Fruit fly (Drosophila melanogaster) whole organism, embryonic: ENCODE results near the gene CG14286.

Experiments
- Aef1 ChIP-seq: fragments of 200-800 bp; sonication (Bioruptor generic); IDR thresholded peaks from 3 replicates; pipeline ENCODE4 v1.3.6; 2022; ENCODE audit warnings: missing biosample characterization, missing genetic modification characterization
- Blimp-1 ChIP-seq: fragments of 200-800 bp; sonication (Bioruptor generic); optimal IDR thresholded peaks from 3 replicates; lab custom pipeline; 2018; ENCODE audit warnings: missing biosample characterization, missing genetic modification characterization, mild to moderate bottlenecking, moderate library complexity, missing genetic modification reagents
- CG11093 ChIP-seq: fragments of 200-800 bp; sonication (Bioruptor generic); IDR thresholded peaks from 3 replicates; pipeline ENCODE4 v1.3.6; 2022; ENCODE audit warnings: missing biosample characterization, missing genetic modification characterization
- CG12219 ChIP-seq: fragments of 200-800 bp; sonication (Bioruptor generic); optimal IDR thresholded peaks from 3 replicates; lab custom pipeline; 2018; ENCODE audit warnings: missing biosample characterization, mild to moderate bottlenecking, missing genetic modification characterization
- CG14667 ChIP-seq: fragments of 200-800 bp; sonication (Bioruptor generic); IDR thresholded peaks from 2 replicates; pipeline ENCODE4 v1.3.6; 2022; ENCODE audit warnings: missing biosample characterization, missing genetic modification characterization
- CG16779 ChIP-seq: fragments of 200-800 bp; sonication (Bioruptor generic); IDR thresholded peaks from 2 replicates; pipeline ENCODE4 v1.3.6; 2022; ENCODE audit warnings: missing biosample characterization, missing genetic modification characterization
- CG17912 ChIP-seq: fragments of 200-800 bp; sonication (Bioruptor generic); optimal IDR thresholded peaks from 2 replicates; lab custom pipeline; 2018; ENCODE audit warnings: missing biosample characterization, mild to moderate bottlenecking, missing genetic modification characterization
- CG18011 ChIP-seq: fragments of 200-800 bp; sonication (Bioruptor generic); optimal IDR thresholded peaks from 2 replicates; lab custom pipeline; 2017; ENCODE audit warnings: missing biosample characterization, missing genetic modification characterization, mild to moderate bottlenecking, moderate library complexity, missing genotype
- CG4617 ChIP-seq: fragments of 200-800 bp; sonication (Bioruptor generic); optimal IDR thresholded peaks from 3 replicates; lab custom pipeline; 2016; ENCODE audit warnings: missing biosample characterization, missing genetic modification characterization, borderline replicate concordance
- CG6654 ChIP-seq: fragments of 200-800 bp; sonication (Bioruptor generic); optimal IDR thresholded peaks from 2 replicates; lab custom pipeline; 2017; ENCODE audit warnings: missing biosample characterization, mild to moderate bottlenecking, missing genetic modification characterization
- CG6683 ChIP-seq: fragments of 200-800 bp; sonication (Bioruptor generic); optimal IDR thresholded peaks from 2 replicates; lab custom pipeline; 2017; ENCODE audit warnings: missing biosample characterization, mild to moderate bottlenecking, missing genetic modification characterization, missing genetic modification reagents
- CG6813 ChIP-seq: fragments of 200-800 bp; sonication (Bioruptor generic); optimal IDR thresholded peaks from 2 replicates; lab custom pipeline; 2017; ENCODE audit warnings: missing biosample characterization, missing genetic modification characterization, mild to moderate bottlenecking, moderate library complexity, missing genetic modification reagents
- CG8281 ChIP-seq: fragments of 200-800 bp; sonication (Bioruptor generic); optimal IDR thresholded peaks from 2 replicates; lab custom pipeline; 2018; ENCODE audit warnings: missing biosample characterization, mild to moderate bottlenecking, missing genetic modification characterization, moderate library complexity
- CG9932 ChIP-seq: fragments of 200-800 bp; sonication (Bioruptor generic); IDR thresholded peaks from 2 replicates; pipeline ENCODE4 v1.3.6; 2022; ENCODE audit warnings: missing biosample characterization, missing genetic modification characterization
- Dbx ChIP-seq: fragments of 200-800 bp; sonication (Bioruptor generic); IDR thresholded peaks from 3 replicates; pipeline ENCODE4 v1.3.6; 2022; ENCODE audit warnings: missing biosample characterization, missing genetic modification characterization
- HLH4C ChIP-seq: fragments of 200-800 bp; sonication (Bioruptor generic); IDR thresholded peaks from 3 replicates; pipeline ENCODE4 v1.3.6; 2022; ENCODE audit warnings: missing biosample characterization, missing genetic modification characterization; ENCODE audit not compliant: partially characterized antibody
- Meics ChIP-seq: fragments of 200-800 bp; sonication (Bioruptor generic); optimal IDR thresholded peaks from 2 replicates; lab custom pipeline; 2017; ENCODE audit warnings: missing biosample characterization, mild to moderate bottlenecking, missing genetic modification characterization
- NFAT ChIP-seq: fragments of 200-800 bp; sonication (Bioruptor generic); IDR thresholded peaks from 2 replicates; pipeline ENCODE4 v1.3.6; 2022; ENCODE audit warnings: missing biosample characterization, missing genetic modification characterization
- Scr ChIP-seq: fragments of 200-800 bp; sonication (Bioruptor generic); IDR thresholded peaks from 2 replicates; pipeline ENCODE4 v1.3.6; 2022; ENCODE audit warnings: missing biosample characterization, missing genetic modification characterization; ENCODE audit not compliant: partially characterized antibody
- Six4 ChIP-seq: fragments of 200-800 bp; sonication (Bioruptor generic); optimal IDR thresholded peaks from 2 replicates; lab custom pipeline; 2016; ENCODE audit warnings: missing biosample characterization, missing genetic modification characterization
- Sry-β ChIP-seq: fragments of 200-800 bp; sonication (Bioruptor generic); optimal IDR thresholded peaks from 2 replicates; lab custom pipeline; 2018; ENCODE audit warnings: missing biosample characterization, mild to moderate bottlenecking, missing genetic modification characterization, moderate library complexity
- Stat92E ChIP-seq, 3 experiments: fragments of >200 bp in 2 of 3; fragments of 200-800 bp in 1 of 3; sonication (Bioruptor generic) in 1 of 3; optimal IDR thresholded peaks; 2 replicates each; lab custom pipeline; 2017 to 2019; ENCODE audit warnings: missing biosample characterization in 3 of 3, missing genetic modification characterization in 3 of 3, mild to moderate bottlenecking in 1 of 3, moderate library complexity in 1 of 3
- cas ChIP-seq: fragments of 200-800 bp; sonication (Bioruptor generic); IDR thresholded peaks from 2 replicates; pipeline ENCODE4 v1.3.6; 2022; ENCODE audit warnings: missing biosample characterization, missing genetic modification characterization
- chn ChIP-seq: fragments of 200-800 bp; sonication (Bioruptor generic); optimal IDR thresholded peaks from 2 replicates; lab custom pipeline; 2016; ENCODE audit warnings: missing biosample characterization, missing genetic modification characterization
- ci ChIP-seq: fragments of 200-800 bp; sonication (Bioruptor generic); IDR thresholded peaks from 3 replicates; pipeline ENCODE4 v1.3.6; 2022; ENCODE audit warnings: missing biosample characterization, missing genetic modification characterization
- corto ChIP-seq: fragments of 200-800 bp; sonication (Bioruptor generic); optimal IDR thresholded peaks from 2 replicates; lab custom pipeline; 2016; ENCODE audit warnings: missing biosample characterization, mild to moderate bottlenecking, missing genetic modification characterization, moderate library complexity
- da ChIP-seq: fragments of 200-800 bp; sonication (Bioruptor generic); optimal IDR thresholded peaks from 2 replicates; lab custom pipeline; 2016; ENCODE audit warnings: missing biosample characterization, missing genetic modification characterization
- disco-r ChIP-seq: fragments of 200-800 bp; sonication (Bioruptor generic); optimal IDR thresholded peaks from 2 replicates; lab custom pipeline; 2016; ENCODE audit warnings: missing biosample characterization, missing genetic modification characterization
- dpn ChIP-seq, 2 experiments: fragments of 200-800 bp; sonication (Bioruptor generic); optimal IDR thresholded peaks; 3 replicates each; lab custom pipeline; 2016; ENCODE audit warnings: missing biosample characterization in 2 of 2, missing genetic modification characterization in 2 of 2
- exex ChIP-seq: fragments of 200-800 bp; sonication (Bioruptor generic); optimal IDR thresholded peaks from 4 replicates; lab custom pipeline; 2018; ENCODE audit warnings: missing biosample characterization, mild to moderate bottlenecking, missing genetic modification characterization, moderate library complexity
- fru ChIP-seq: fragments of >200 bp; optimal IDR thresholded peaks from 2 replicates; lab custom pipeline; 2017
- ftz-f1 ChIP-seq: fragments of 200-800 bp; sonication (Bioruptor generic); optimal IDR thresholded peaks from 2 replicates; lab custom pipeline; 2016; ENCODE audit warnings: missing biosample characterization, missing genetic modification characterization
- grau ChIP-seq: fragments of 200-800 bp; optimal IDR thresholded peaks from 3 replicates; lab custom pipeline; 2019; ENCODE audit warnings: missing biosample characterization, mild to moderate bottlenecking, missing genetic modification characterization, moderate library complexity
- gsb-n ChIP-seq: fragments of 200-800 bp; sonication (Bioruptor generic); optimal IDR thresholded peaks from 3 replicates; lab custom pipeline; 2018; ENCODE audit warnings: missing biosample characterization, mild to moderate bottlenecking, missing genetic modification characterization
- jing ChIP-seq: fragments of 200-800 bp; sonication (Bioruptor generic); optimal IDR thresholded peaks from 2 replicates; lab custom pipeline; 2018; ENCODE audit warnings: missing biosample characterization, mild to moderate bottlenecking, missing genetic modification characterization
- kay ChIP-seq: fragments of 200-800 bp; sonication (Bioruptor generic); optimal IDR thresholded peaks from 2 replicates; lab custom pipeline; 2016; ENCODE audit warnings: missing biosample characterization, missing genetic modification characterization
- klu ChIP-seq: fragments of 200-800 bp; sonication (Bioruptor generic); IDR thresholded peaks from 2 replicates; pipeline ENCODE4 v1.3.6; 2022; ENCODE audit warnings: missing biosample characterization, missing genetic modification characterization
- lilli ChIP-seq: fragments of 200-800 bp; sonication (Bioruptor generic); optimal IDR thresholded peaks from 3 replicates; lab custom pipeline; 2016; ENCODE audit warnings: missing biosample characterization, missing genetic modification characterization
- oc ChIP-seq: fragments of 200-800 bp; sonication (Bioruptor generic); optimal IDR thresholded peaks from 2 replicates; lab custom pipeline; 2018; ENCODE audit warnings: missing biosample characterization, mild to moderate bottlenecking, missing genetic modification characterization, moderate library complexity
- otp ChIP-seq: fragments of 200-800 bp; sonication (Bioruptor generic); IDR thresholded peaks from 3 replicates; pipeline ENCODE4, ENCODE4 v1.3.6; 2022; ENCODE audit warnings: missing biosample characterization, missing genetic modification characterization
- pho ChIP-seq: fragments of 200-800 bp; sonication (Bioruptor generic); optimal IDR thresholded peaks from 2 replicates; lab custom pipeline; 2016; ENCODE audit warnings: missing biosample characterization, missing genetic modification characterization
- psq ChIP-seq: fragments of 200-800 bp; sonication (Bioruptor generic); optimal IDR thresholded peaks from 2 replicates; lab custom pipeline; 2017; ENCODE audit warnings: missing biosample characterization, missing genetic modification characterization
- repo ChIP-seq: fragments of 200-800 bp; sonication (Bioruptor generic); optimal IDR thresholded peaks from 2 replicates; lab custom pipeline; 2016; ENCODE audit warnings: missing biosample characterization, missing genetic modification characterization
- sc ChIP-seq, 3 experiments: fragments of >200 bp in 2 of 3; fragments of 200-800 bp in 1 of 3; sonication (Bioruptor generic) in 1 of 3; optimal IDR thresholded peaks; 2 replicates in 2 of 3; 3 replicates in 1 of 3; lab custom pipeline; 2017; ENCODE audit warnings: mild to moderate bottlenecking in 1 of 3, missing biosample characterization in 1 of 3, missing genetic modification characterization in 1 of 3, missing genetic modification reagents in 1 of 3
- sob ChIP-seq: fragments of 200-800 bp; sonication (Bioruptor generic); IDR thresholded peaks from 2 replicates; pipeline ENCODE4 v1.3.6; 2022; ENCODE audit warnings: missing biosample characterization, missing genetic modification characterization
- sug ChIP-seq: fragments of 200-800 bp; optimal IDR thresholded peaks from 2 replicates; lab custom pipeline; 2019; ENCODE audit warnings: missing biosample characterization, mild to moderate bottlenecking, missing genetic modification characterization, moderate library complexity
- tap ChIP-seq: fragments of 200-800 bp; optimal IDR thresholded peaks from 3 replicates; lab custom pipeline; 2019; ENCODE audit warnings: missing biosample characterization, mild to moderate bottlenecking, missing genetic modification characterization, moderate library complexity
- trem ChIP-seq: fragments of 200-800 bp; optimal IDR thresholded peaks from 3 replicates; lab custom pipeline; 2019; ENCODE audit warnings: missing biosample characterization, mild to moderate bottlenecking, missing genetic modification characterization, moderate library complexity
- vfl ChIP-seq: fragments of 200-800 bp; sonication (Bioruptor generic); optimal IDR thresholded peaks from 2 replicates; lab custom pipeline; 2016; ENCODE audit warnings: missing biosample characterization, missing genetic modification characterization
- wek ChIP-seq: fragments of 200-800 bp; sonication (Bioruptor generic); optimal IDR thresholded peaks from 3 replicates; lab custom pipeline; 2018; ENCODE audit warnings: missing biosample characterization, mild to moderate bottlenecking, missing genetic modification characterization, moderate library complexity

CG14286 gene

DNA sequence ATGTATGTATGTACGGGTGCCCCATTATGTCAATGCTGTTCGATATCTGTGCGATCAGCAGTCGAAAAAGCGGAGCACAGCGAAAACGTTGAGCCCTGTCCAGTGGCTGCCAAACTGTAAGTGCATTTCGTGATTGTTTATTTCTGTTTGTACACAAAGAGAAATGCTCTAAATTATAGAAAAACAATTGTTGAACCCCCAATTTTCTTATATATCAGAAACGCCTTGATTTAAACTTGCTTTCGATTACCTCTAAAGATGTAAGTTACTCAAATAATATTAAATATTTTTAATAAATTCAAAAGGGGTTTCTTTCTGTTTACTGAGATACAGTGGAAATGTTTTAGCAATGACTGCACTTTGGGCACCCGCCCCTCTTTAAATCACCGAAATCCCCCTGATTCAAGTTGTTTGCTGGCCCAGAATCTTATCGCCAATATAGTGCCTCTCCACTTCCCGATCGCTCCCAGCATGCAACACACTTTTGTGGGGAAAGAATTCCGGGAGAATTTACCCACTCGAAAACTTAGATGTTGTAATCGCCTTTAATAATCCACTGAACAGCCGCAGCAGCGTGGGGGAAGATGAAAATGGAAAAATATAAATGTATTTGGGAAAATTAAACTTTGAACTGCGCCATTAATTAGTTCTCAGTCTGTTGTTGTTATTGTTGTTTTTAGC, 9.0 kb upstream of the CG14286 start (continued):
- TF ChIP-seq oc, result peak; percentile 56
- peak; percentile 55 for TF ChIP-seq gsb-n
- no peak for TF ChIP-seq CG9932 (GFP tag; lab: Robert Waterston, UW)
- no peak for TF ChIP-seq chn (GFP tag; lab: Kevin White, UChicago)
- no peak for TF ChIP-seq Sry-β (GFP tag; lab: Kevin White, UChicago)
- no peak for TF ChIP-seq Meics (GFP tag; lab: Kevin White, UChicago)
- no peak for TF ChIP-seq CG17912 (GFP tag; lab: Kevin White, UChicago)
- TF ChIP-seq CG18011 (GFP tag; lab: Kevin White, UChicago), result no peak
- TF ChIP-seq CG6683 (GFP tag; lab: Kevin White, UChicago), result no peak
- TF ChIP-seq dpn (GFP tag; optimal IDR thresholded peaks at IDR 0.05; lab: Kevin White, UChicago), result peak in 1 of 2 experiments; percentile 16
- TF ChIP-seq Six4 (GFP tag; lab: Kevin White, UChicago), result peak; percentile 44
- TF ChIP-seq Aef1 (GFP tag; lab: Robert Waterston, UW), result no peak
- TF ChIP-seq disco-r (GFP tag; lab: Kevin White, UChicago), result no peak
- TF ChIP-seq vfl (GFP tag; lab: Kevin White, UChicago), result no peak
- TF ChIP-seq klu (GFP tag; lab: Robert Waterston, UW), result no peak
- TF ChIP-seq NFAT (GFP tag; lab: Robert Waterston, UW), result no peak
- TF ChIP-seq CG6654 (GFP tag; lab: Kevin White, UChicago), result peak; percentile 94
- no peak for TF ChIP-seq CG16779
- peak; percentile 45 for TF ChIP-seq grau (tag; lab: Kevin White, UChicago)
- TF ChIP-seq jing (GFP tag; lab: Kevin White, UChicago), result no peak
- no peak for TF ChIP-seq lilli (GFP tag; lab: Kevin White, UChicago)
- TF ChIP-seq repo (GFP tag; lab: Kevin White, UChicago), result no peak
- TF ChIP-seq CG12219 (GFP tag; lab: Kevin White, UChicago), result no peak
- no peak for TF ChIP-seq corto
- no peak for TF ChIP-seq CG11093 (GFP tag; lab: Robert Waterston, UW)
- no peak for TF ChIP-seq CG8281
- no peak for TF ChIP-seq otp (GFP tag; lab: Robert Waterston, UW)
- TF ChIP-seq Blimp-1 (GFP tag; lab: Kevin White, UChicago), result peak; percentile 72
- TF ChIP-seq pho (GFP tag; lab: Kevin White, UChicago), result no peak
- TF ChIP-seq sug, result no peak
- no peak for TF ChIP-seq Scr
- TF ChIP-seq wek (GFP tag; lab: Kevin White, UChicago), result no peak
- TF ChIP-seq CG14667 (GFP tag; lab: Robert Waterston, UW), result 0 out of 2 replicates have a peak, but pooled peaks have one; percentile 20
- TF ChIP-seq fru (lab: Kevin White, UChicago), result no peak
- peak; percentile 48 for TF ChIP-seq tap (tag; lab: Kevin White, UChicago)
- no peak for TF ChIP-seq ftz-f1 (GFP tag; lab: Kevin White, UChicago)
- TF ChIP-seq exex (tag; lab: Kevin White, UChicago), result no peak
- TF ChIP-seq psq (GFP tag; lab: Kevin White, UChicago), result no peak
- TF ChIP-seq sc (optimal IDR thresholded peaks at IDR 0.05; lab: Kevin White, UChicago), result no peak
- TF ChIP-seq sc (GFP tag; optimal IDR thresholded peaks at IDR 0.05; lab: Kevin White, UChicago), result peak; percentile 43
- no peak for TF ChIP-seq cas (GFP tag; lab: Robert Waterston, UW)
- no peak for TF ChIP-seq CG4617 (GFP tag; lab: Kevin White, UChicago)
- TF ChIP-seq ci (GFP tag; lab: Robert Waterston, UW), result peak; percentile 78; the same call in 2 of the 3 replicates
- no peak for TF ChIP-seq Dbx (GFP tag; lab: Robert Waterston, UW)
- no peak for TF ChIP-seq kay
- TF ChIP-seq da (GFP tag; lab: Kevin White, UChicago), result no peak
- peak; percentile 48 for TF ChIP-seq trem (tag; lab: Kevin White, UChicago)
- TF ChIP-seq CG6813 (GFP tag; lab: Kevin White, UChicago), result no peak
- TF ChIP-seq Stat92E (GFP tag; optimal IDR thresholded peaks at IDR 0.05; lab: Kevin White, UChicago), result no peak
- TF ChIP-seq HLH4C (GFP tag; lab: Robert Waterston, UW), result no peak
- peak; percentile 21; the same call in 1 of the 2 replicates for TF ChIP-seq sob (GFP tag; lab: Robert Waterston, UW)
